Worm (Caenorhabditis elegans) whole organism, L1 larva: Measurements from ENCODE around the gene T19E7.6.

ENCODE experiments used
- aha-1 ChIP-seq: fragments of 150-350 bp; optimal IDR thresholded peaks from 2 replicates; lab custom pipeline; 2014; ENCODE audit warnings: missing biosample characterization, missing genetic modification characterization
- alr-1 ChIP-seq: fragments of 200-800 bp; sonication (Bioruptor generic); optimal IDR thresholded peaks from 2 replicates; lab custom pipeline; 2018; ENCODE audit warnings: borderline replicate concordance, mild to moderate bottlenecking, missing genetic modification characterization, missing compliant biosample characterization
- aly-2 ChIP-seq: fragments of 150-350 bp; optimal IDR thresholded peaks from 2 replicates; lab custom pipeline; 2014; ENCODE audit warnings: missing biosample characterization, missing genetic modification characterization
- dsc-1 ChIP-seq: sonication (generic microtip); optimal IDR thresholded peaks from 2 replicates; lab custom pipeline; 2016; ENCODE audit warnings: mild to moderate bottlenecking, missing genetic modification characterization, missing compliant biosample characterization
- efl-1 ChIP-seq, 4 experiments: fragments of 150-350 bp; optimal IDR thresholded peaks in 3 of 4; peaks in 1 of 4; 1 replicate in 1 of 4; 2 replicates in 3 of 4; lab custom pipeline; 2014; ENCODE audit warnings: missing biosample characterization in 2 of 4, missing genetic modification characterization in 2 of 4, missing genetic modification reagents in 2 of 4
- elt-2 ChIP-seq: sonication (generic microtip); optimal IDR thresholded peaks from 2 replicates; lab custom pipeline; 2016; ENCODE audit warnings: missing genetic modification characterization, mild to moderate bottlenecking, inconsistent platforms, missing compliant biosample characterization, missing genetic modification reagents
- fkh-4 ChIP-seq: sonication (generic microtip); optimal IDR thresholded peaks from 2 replicates; lab custom pipeline; 2016; ENCODE audit warnings: missing compliant biosample characterization, missing genetic modification characterization, borderline replicate concordance
- fkh-8 ChIP-seq: sonication (generic microtip); optimal IDR thresholded peaks from 2 replicates; lab custom pipeline; 2016; ENCODE audit warnings: mild to moderate bottlenecking, missing genetic modification characterization, missing compliant biosample characterization
- grh-1 ChIP-seq: fragments of 200-800 bp; sonication (Bioruptor generic); IDR thresholded peaks from 2 replicates; pipeline ENCODE4 v1.3.6; 2022; ENCODE audit warnings: missing genetic modification reagents, missing genetic modification characterization, missing compliant biosample characterization
- hlh-4 ChIP-seq: sonication (generic microtip); optimal IDR thresholded peaks from 2 replicates; lab custom pipeline; 2016; ENCODE audit warnings: mild to moderate bottlenecking, missing genetic modification characterization, missing compliant biosample characterization
- irx-1 ChIP-seq: sonication (generic microtip); optimal IDR thresholded peaks from 2 replicates; lab custom pipeline; 2016; ENCODE audit warnings: missing genetic modification characterization, missing compliant biosample characterization
- lin-13 ChIP-seq: fragments of 150-350 bp; optimal IDR thresholded peaks from 2 replicates; lab custom pipeline; 2014; ENCODE audit warnings: missing biosample characterization, missing genetic modification reagents, missing genetic modification characterization
- lin-14 ChIP-seq: fragments of 200-800 bp; sonication (Bioruptor generic); optimal IDR thresholded peaks from 2 replicates; lab custom pipeline; 2018; ENCODE audit warnings: mild to moderate bottlenecking, missing genetic modification characterization, moderate library complexity, missing compliant biosample characterization
- lin-35 ChIP-seq, 2 experiments: fragments of 150-350 bp; optimal IDR thresholded peaks; 2 replicates each; lab custom pipeline; 2014; ENCODE audit warnings: missing biosample characterization in 2 of 2, missing genetic modification characterization in 2 of 2, missing genetic modification reagents in 2 of 2
- mab-9 ChIP-seq: fragments of 200-800 bp; sonication (Bioruptor generic); IDR thresholded peaks from 2 replicates; pipeline ENCODE4 v1.3.6; 2022; ENCODE audit warnings: missing genetic modification reagents, missing genetic modification characterization, missing compliant biosample characterization
- mdl-1 ChIP-seq, 2 experiments: fragments of 150-350 bp; optimal IDR thresholded peaks; 2 replicates each; lab custom pipeline; 2014 to 2017; ENCODE audit warnings: missing biosample characterization in 2 of 2, missing genetic modification characterization in 2 of 2, inconsistent platforms in 1 of 2
- mep-1 ChIP-seq: fragments of 150-350 bp; optimal IDR thresholded peaks from 2 replicates; lab custom pipeline; 2014; ENCODE audit warnings: missing biosample characterization, missing genetic modification characterization
- nhr-11 ChIP-seq: fragments of 150-350 bp; optimal IDR thresholded peaks from 2 replicates; lab custom pipeline; 2014; ENCODE audit warnings: missing biosample characterization, missing genetic modification characterization
- nhr-20 ChIP-seq: sonication (generic microtip); optimal IDR thresholded peaks from 2 replicates; lab custom pipeline; 2016; ENCODE audit warnings: mild to moderate bottlenecking, missing genetic modification characterization, missing compliant biosample characterization
- nhr-47 ChIP-seq: sonication (generic microtip); optimal IDR thresholded peaks from 2 replicates; lab custom pipeline; 2016; ENCODE audit warnings: mild to moderate bottlenecking, missing genetic modification characterization, moderate library complexity, missing compliant biosample characterization
- nhr-71 ChIP-seq: sonication (generic microtip); optimal IDR thresholded peaks from 2 replicates; lab custom pipeline; 2016; ENCODE audit warnings: mild to moderate bottlenecking, missing genetic modification characterization, moderate library complexity, missing compliant biosample characterization
- nhr-76 ChIP-seq: sonication (generic microtip); optimal IDR thresholded peaks from 2 replicates; lab custom pipeline; 2017; ENCODE audit warnings: missing biosample characterization, missing genetic modification characterization
- nhr-85 ChIP-seq: sonication (generic microtip); peaks from one replicate; lab custom pipeline; 2016; ENCODE audit warnings: missing genetic modification characterization, inconsistent platforms, missing compliant biosample characterization
- skn-1 ChIP-seq: fragments of 150-350 bp; optimal IDR thresholded peaks from 2 replicates; lab custom pipeline; 2014; ENCODE audit warnings: missing biosample characterization, missing genetic modification characterization
- sup-37 ChIP-seq: fragments of 200-800 bp; sonication (Bioruptor generic); optimal IDR thresholded peaks from 2 replicates; lab custom pipeline; 2018; ENCODE audit warnings: mild to moderate bottlenecking, missing genetic modification characterization, missing compliant biosample characterization
- swsn-7 ChIP-seq: sonication (generic microtip); optimal IDR thresholded peaks from 2 replicates; lab custom pipeline; 2016; ENCODE audit warnings: missing genetic modification characterization, missing compliant biosample characterization
- unc-86 ChIP-seq: sonication (generic microtip); optimal IDR thresholded peaks from 2 replicates; lab custom pipeline; 2016; ENCODE audit warnings: missing genetic modification characterization, missing compliant biosample characterization
- ztf-11 ChIP-seq, 2 experiments: sonication (generic microtip); optimal IDR thresholded peaks; 2 replicates each; lab custom pipeline; 2016 to 2017; ENCODE audit warnings: missing genetic modification characterization in 2 of 2, missing biosample characterization in 1 of 2, missing compliant biosample characterization in 1 of 2
- ztf-4 ChIP-seq: fragments of 150-350 bp; optimal IDR thresholded peaks from 2 replicates; lab custom pipeline; 2014; ENCODE audit warnings: missing biosample characterization, missing genetic modification characterization

Gene T19E7.6

ce11 chrIV:5662886-5663285 is 6.4 kb downstream of the T19E7.6 start:
- TF ChIP-seq aly-2 (tag; lab: Kevin White, UChicago) (no peak), nhr-85 (tag; lab: Kevin White, UChicago) (peak; percentile 13)
- TF ChIP-seq, all 84 proteins: peak for 1

ce11 chrIV:5662073-5662472 is 7.2 kb downstream of the T19E7.6 start:
- no peak for TF ChIP-seq efl-1 (optimal IDR thresholded peaks at IDR 0.05; lab: Kevin White, UChicago)
- peak in 1 of 2 experiments; percentile 17 for TF ChIP-seq efl-1 (GFP tag; optimal IDR thresholded peaks at IDR 0.05 in 1 of 2; lab: Kevin White, UChicago)
- no peak for TF ChIP-seq mep-1
- no peak for TF ChIP-seq mab-9 (GFP tag; lab: Robert Waterston, UW)
- TF ChIP-seq sup-37 (GFP tag; lab: Kevin White, UChicago): no peak
- no peak for TF ChIP-seq ztf-11 (tag; optimal IDR thresholded peaks at IDR 0.05; lab: Kevin White, UChicago)
- no peak for TF ChIP-seq aly-2 (tag; lab: Kevin White, UChicago)
- TF ChIP-seq nhr-71 (tag; lab: Kevin White, UChicago): no peak
- TF ChIP-seq nhr-76: no peak
- TF ChIP-seq, all 84 proteins: peak for 1

DNA sequence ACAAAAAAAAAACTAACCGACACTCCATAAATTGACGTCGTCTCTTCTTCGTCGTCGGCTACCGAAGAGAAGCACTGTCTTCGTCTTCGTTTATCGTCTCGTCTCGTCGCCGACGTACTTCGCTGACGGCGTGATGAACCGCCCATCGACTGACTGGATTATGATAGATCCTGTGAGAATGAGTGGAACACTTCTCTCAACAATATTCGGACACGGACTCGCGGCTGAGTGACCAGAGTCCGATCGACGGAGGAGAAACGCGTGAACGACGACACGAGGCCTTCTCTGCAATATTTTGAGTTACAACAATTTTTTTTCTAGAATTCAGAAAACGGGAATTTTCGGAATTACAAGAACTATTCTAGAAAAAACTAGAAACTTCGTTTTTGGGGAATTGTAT is 9.1 kb downstream of the T19E7.6 start, which contains the start of gene skn-1:
Gene skn-1 (minus strand): TSS at position 146 of the 400 bp plus-strand sequence.
- no peak for TF ChIP-seq efl-1 (optimal IDR thresholded peaks at IDR 0.05; lab: Kevin White, UChicago)
- TF ChIP-seq efl-1 (GFP tag; optimal IDR thresholded peaks at IDR 0.05 in 1 of 2; lab: Kevin White, UChicago): peak in 1 of 2 experiments; percentile 88
- no peak for TF ChIP-seq nhr-20
- TF ChIP-seq fkh-4: no peak
- TF ChIP-seq irx-1 (tag; lab: Kevin White, UChicago): no peak

ce11 chrIV:5659461-5659860 is 9.8 kb downstream of the T19E7.6 start:
- TF ChIP-seq lin-14 (GFP tag; lab: Kevin White, UChicago) (peak; percentile 12), lin-35 (GFP tag; optimal IDR thresholded peaks at IDR 0.05; lab: Kevin White, UChicago) (peak in 1 of 2 experiments; percentile 24), nhr-85 (tag; lab: Kevin White, UChicago) (no peak), elt-2 (tag; lab: Kevin White, UChicago) (peak; percentile 58), swsn-7 (tag; lab: Kevin White, UChicago) (no peak)

ce11 chrIV:5658897-5659296 is 10.4 kb downstream of the T19E7.6 start:
- TF ChIP-seq sup-37 (GFP tag; lab: Kevin White, UChicago): no peak
- TF ChIP-seq elt-2 (tag; lab: Kevin White, UChicago): peak; percentile 57
- peak in 1 of 2 experiments; percentile 3 for TF ChIP-seq mdl-1 (tag; optimal IDR thresholded peaks at IDR 0.05; lab: Kevin White, UChicago)

ce11 chrIV:5658225-5658624 is 11.1 kb downstream of the T19E7.6 start:
- TF ChIP-seq efl-1 (optimal IDR thresholded peaks at IDR 0.05; lab: Kevin White, UChicago) (no peak), efl-1 (GFP tag; optimal IDR thresholded peaks at IDR 0.05 in 1 of 2; lab: Kevin White, UChicago) (peak in 1 of 2 experiments; percentile 67), elt-2 (tag; lab: Kevin White, UChicago) (peak; percentile 19), skn-1 (tag; lab: Kevin White, UChicago) (no peak), unc-86 (tag; lab: Kevin White, UChicago) (peak; percentile 24), nhr-11 (tag; lab: Kevin White, UChicago) (no peak), aha-1 (tag; lab: Kevin White, UChicago) (no peak), alr-1 (tag; lab: Kevin White, UChicago) (no peak), nhr-71 (tag; lab: Kevin White, UChicago) (peak; percentile 69), lin-14 (GFP tag; lab: Kevin White, UChicago) (peak; percentile 23), hlh-4 (tag; lab: Kevin White, UChicago) (peak; percentile 30), grh-1 (GFP tag; lab: Robert Waterston, UW) (no peak), nhr-47 (peak; percentile 63), ztf-4 (tag; lab: Kevin White, UChicago) (no peak), dsc-1 (tag; lab: Kevin White, UChicago) (peak; percentile 59), aly-2 (tag; lab: Kevin White, UChicago) (no peak), lin-13 (GFP tag; lab: Kevin White, UChicago) (no peak), nhr-20 (peak; percentile 31), swsn-7 (tag; lab: Kevin White, UChicago) (peak; percentile 23), irx-1 (tag; lab: Kevin White, UChicago) (no peak), fkh-8 (peak; percentile 72)
